Fruit fly (Drosophila melanogaster) whole organism, embryonic: Measurements from ENCODE around the gene CG9503.

Source experiments
- Blimp-1 ChIP-seq: fragments of 200-800 bp; sonication (Bioruptor generic); optimal IDR thresholded peaks from 3 replicates; lab custom pipeline; 2018; ENCODE audit warnings: missing biosample characterization, missing genetic modification characterization, mild to moderate bottlenecking, moderate library complexity, missing genetic modification reagents
- CG12104 ChIP-seq: fragments of 200-800 bp; sonication (Bioruptor generic); optimal IDR thresholded peaks from 3 replicates; lab custom pipeline; 2016; ENCODE audit warnings: missing biosample characterization, missing genetic modification characterization
- CG12659 ChIP-seq: fragments of 200-800 bp; sonication (Bioruptor generic); optimal IDR thresholded peaks from 3 replicates; lab custom pipeline; 2017; ENCODE audit warnings: mild to moderate bottlenecking, missing biosample characterization, missing genetic modification reagents, missing genetic modification characterization
- CG3995 ChIP-seq: fragments of 200-800 bp; sonication (Bioruptor generic); optimal IDR thresholded peaks from 3 replicates; lab custom pipeline; 2016; ENCODE audit warnings: missing biosample characterization, missing genetic modification characterization
- HHEX ChIP-seq: fragments of 200-800 bp; sonication (Bioruptor generic); optimal IDR thresholded peaks from 3 replicates; lab custom pipeline; 2017; ENCODE audit warnings: missing biosample characterization, mild to moderate bottlenecking, missing genetic modification characterization, missing genetic modification reagents
- ash1 ChIP-seq: fragments of 200-800 bp; sonication (Bioruptor generic); optimal IDR thresholded peaks from 2 replicates; lab custom pipeline; 2018; ENCODE audit warnings: missing biosample characterization, mild to moderate bottlenecking, missing genetic modification characterization
- br ChIP-seq: fragments of >200 bp; optimal IDR thresholded peaks from 2 replicates; lab custom pipeline; 2017
- chn ChIP-seq: fragments of 200-800 bp; sonication (Bioruptor generic); optimal IDR thresholded peaks from 2 replicates; lab custom pipeline; 2016; ENCODE audit warnings: missing biosample characterization, missing genetic modification characterization
- danr ChIP-seq: fragments of 200-800 bp; sonication (Bioruptor generic); IDR thresholded peaks from 2 replicates; pipeline ENCODE4 v1.3.6; 2022; ENCODE audit warnings: missing biosample characterization, missing genetic modification characterization
- her ChIP-seq: fragments of 200-800 bp; sonication (Bioruptor generic); optimal IDR thresholded peaks from 2 replicates; lab custom pipeline; 2016; ENCODE audit warnings: missing biosample characterization, missing genetic modification characterization
- pzg ChIP-seq: fragments of 200-800 bp; sonication (Bioruptor generic); optimal IDR thresholded peaks from 3 replicates; lab custom pipeline; 2018; ENCODE audit warnings: missing biosample characterization, mild to moderate bottlenecking, missing genetic modification characterization, moderate library complexity

DNA sequence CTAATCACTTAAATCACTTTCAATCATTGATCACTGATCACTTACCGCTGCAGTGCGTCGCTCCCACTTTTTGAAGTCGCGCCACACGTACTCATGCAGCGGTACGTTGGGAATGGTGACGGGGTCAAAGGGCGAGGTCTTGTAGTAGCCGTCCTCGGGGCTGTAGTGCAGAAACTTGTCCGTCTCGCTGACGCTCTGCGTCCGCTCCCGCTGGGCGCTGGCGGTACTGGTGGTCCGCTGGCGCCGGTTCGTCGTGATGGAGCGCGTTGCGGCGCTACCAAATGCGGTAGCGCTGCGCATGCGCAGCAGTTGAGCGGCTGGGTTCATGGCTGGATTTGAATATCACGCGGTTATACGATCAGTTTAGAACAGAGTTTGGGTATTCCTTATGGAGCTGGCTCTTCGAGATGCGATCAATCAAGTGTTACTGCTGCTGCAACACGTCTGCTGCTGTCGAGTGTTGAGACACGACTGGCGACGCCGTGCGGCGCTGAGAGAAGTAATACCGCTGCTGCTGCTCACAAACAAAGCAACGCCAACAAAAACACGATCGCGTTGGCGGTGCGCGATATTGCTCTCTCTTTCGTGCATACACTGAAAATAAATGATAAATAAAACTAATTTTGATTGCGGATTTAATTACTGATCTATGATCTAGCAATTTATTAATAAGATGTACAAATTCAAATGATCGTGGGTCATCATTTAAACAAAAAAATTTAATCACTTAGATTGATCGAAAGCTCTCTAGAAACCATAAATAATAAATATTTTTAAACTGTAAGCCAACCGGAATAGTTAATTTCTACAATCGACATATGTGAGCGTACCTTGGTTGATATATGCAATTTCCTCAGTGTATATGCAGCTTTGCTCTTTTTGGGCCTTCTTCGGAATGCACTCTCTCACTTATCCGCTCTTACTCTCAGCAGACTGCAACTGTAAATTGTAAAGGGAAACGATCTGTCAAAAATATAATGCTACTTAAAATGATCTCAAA is 27.3 kb upstream of the CG9503 start:
- TF ChIP-seq her (GFP tag; lab: Kevin White, UChicago) (peak; percentile 58), CG3995 (GFP tag; lab: Kevin White, UChicago) (peak; percentile 25), CG12659 (GFP tag; lab: Kevin White, UChicago) (peak; percentile 94), chn (peak; percentile 91), ash1 (GFP tag; lab: Kevin White, UChicago) (no peak), danr (peak; percentile 67), Blimp-1 (GFP tag; lab: Kevin White, UChicago) (peak; percentile 92), CG12104 (GFP tag; lab: Kevin White, UChicago) (peak; percentile 90), pzg (GFP tag; lab: Kevin White, UChicago) (no peak), br (lab: Kevin White, UChicago) (no peak), HHEX (GFP tag; lab: Kevin White, UChicago) (peak; percentile 84)
